Worm (Caenorhabditis elegans) whole organism, midembryonic: ENCODE measurements around the gene F20D12.7.

ENCODE experiments used
- klf-2 ChIP-seq: fragments of 200-800 bp; sonication (Bioruptor generic); conservative IDR thresholded peaks from 2 replicates; pipeline ENCODE4 v1.3.6; 2022; ENCODE audit warnings: missing genetic modification reagents, missing genetic modification characterization, missing compliant biosample characterization
- ref-1 ChIP-seq: fragments of 200-800 bp; sonication (Bioruptor generic); conservative IDR thresholded peaks from 2 replicates; pipeline ENCODE4 v1.3.6; 2022; ENCODE audit warnings: missing genetic modification reagents, missing genetic modification characterization, missing compliant biosample characterization
- tab-1 ChIP-seq: fragments of 200-800 bp; sonication (Bioruptor generic); IDR thresholded peaks from 2 replicates; pipeline ENCODE4 v1.3.6; 2022; ENCODE audit warnings: missing genetic modification characterization, missing compliant biosample characterization

DNA sequence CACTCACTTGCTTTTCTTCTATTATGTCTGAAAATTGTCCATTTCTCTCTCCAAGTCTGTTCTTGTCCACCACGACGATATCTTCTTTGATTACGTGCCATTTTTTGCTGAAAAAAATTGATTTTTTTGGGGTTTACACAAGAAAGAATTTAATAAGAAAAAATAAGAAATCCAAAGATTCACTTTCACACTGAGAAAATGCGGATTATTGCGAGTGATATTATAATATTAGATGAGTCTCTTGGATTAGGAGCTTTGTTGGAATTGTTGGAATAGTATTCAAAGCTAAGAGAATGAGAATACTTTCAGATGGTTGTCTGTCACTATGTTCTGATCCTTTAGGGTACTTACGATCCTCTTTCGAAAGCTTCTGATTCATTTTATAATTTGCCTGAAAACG, at the start of gene F20D12.7:
- TF ChIP-seq ref-1 (GFP tag; lab: Robert Waterston, UW): no peak
- no peak for TF ChIP-seq tab-1 (GFP tag; lab: Robert Waterston, UW)
- no peak for TF ChIP-seq klf-2 (GFP tag; lab: Robert Waterston, UW)
